Worm (Caenorhabditis elegans) whole organism, mixed stage, embryonic: ENCODE measurements around the gene K07C11.10.

Experiments
- M03D4.4 ChIP-seq: sonication (generic microtip); optimal IDR thresholded peaks from 2 replicates; lab custom pipeline; 2017; ENCODE audit warnings: mild to moderate bottlenecking, missing genetic modification characterization, missing compliant biosample characterization
- bed-3 ChIP-seq: fragments of 200-800 bp; sonication (Bioruptor generic); optimal IDR thresholded peaks from 3 replicates; lab custom pipeline; 2018; ENCODE audit warnings: mild to moderate bottlenecking, missing genetic modification characterization, moderate library complexity, missing compliant biosample characterization
- blmp-1 ChIP-seq: fragments of 150-350 bp; optimal IDR thresholded peaks from 2 replicates; lab custom pipeline; 2014; ENCODE audit warnings: missing biosample characterization, missing genetic modification characterization
- ceh-39 ChIP-seq: fragments of 150-350 bp; optimal IDR thresholded peaks from 2 replicates; lab custom pipeline; 2014; ENCODE audit warnings: missing biosample characterization, missing genetic modification characterization
- ceh-43 ChIP-seq: fragments of 200-800 bp; sonication (Bioruptor generic); optimal IDR thresholded peaks from 2 replicates; lab custom pipeline; 2018; ENCODE audit warnings: mild to moderate bottlenecking, missing genetic modification characterization, moderate library complexity, missing compliant biosample characterization
- ceh-83 ChIP-seq: fragments of 200-800 bp; sonication (Bioruptor generic); optimal IDR thresholded peaks from 2 replicates; lab custom pipeline; 2018; ENCODE audit warnings: mild to moderate bottlenecking, missing genetic modification characterization, missing compliant biosample characterization
- cnd-1 ChIP-seq: fragments of 200-800 bp; sonication (Bioruptor generic); optimal IDR thresholded peaks from 2 replicates; lab custom pipeline; 2018; ENCODE audit warnings: mild to moderate bottlenecking, missing genetic modification characterization, missing compliant biosample characterization
- elt-3 ChIP-seq: fragments of 150-350 bp; optimal IDR thresholded peaks from 2 replicates; lab custom pipeline; 2014; ENCODE audit warnings: missing biosample characterization, missing genetic modification characterization
- flh-1 ChIP-seq: fragments of 200-800 bp; sonication (Bioruptor generic); optimal IDR thresholded peaks from 2 replicates; lab custom pipeline; 2018; ENCODE audit warnings: mild to moderate bottlenecking, missing genetic modification characterization, moderate library complexity, missing compliant biosample characterization
- ham-2 ChIP-seq: fragments of 200-800 bp; sonication (Bioruptor generic); optimal IDR thresholded peaks from 2 replicates; lab custom pipeline; 2018; ENCODE audit warnings: mild to moderate bottlenecking, missing genetic modification characterization, missing compliant biosample characterization
- hlh-1 ChIP-seq: fragments of 150-350 bp; optimal IDR thresholded peaks from 2 replicates; lab custom pipeline; 2014; ENCODE audit warnings: missing biosample characterization, missing genetic modification reagents, missing genetic modification characterization
- lin-13 ChIP-seq: fragments of 150-350 bp; optimal IDR thresholded peaks from 2 replicates; lab custom pipeline; 2014; ENCODE audit warnings: missing biosample characterization, missing genetic modification characterization
- lin-32 ChIP-seq: fragments of 200-800 bp; sonication (Bioruptor generic); optimal IDR thresholded peaks from 2 replicates; lab custom pipeline; 2018; ENCODE audit warnings: mild to moderate bottlenecking, missing genetic modification characterization, missing compliant biosample characterization
- mep-1 ChIP-seq: fragments of 150-350 bp; optimal IDR thresholded peaks from 2 replicates; lab custom pipeline; 2017; ENCODE audit warnings: missing biosample characterization, missing genetic modification reagents, missing genetic modification characterization, inconsistent platforms
- mls-2 ChIP-seq: sonication (generic microtip); optimal IDR thresholded peaks from 2 replicates; lab custom pipeline; 2016; ENCODE audit warnings: mild to moderate bottlenecking, missing genetic modification characterization, moderate library complexity, missing compliant biosample characterization
- nhr-2 ChIP-seq: fragments of 150-350 bp; optimal IDR thresholded peaks from 2 replicates; lab custom pipeline; 2014; ENCODE audit warnings: missing biosample characterization, missing genetic modification characterization
- nhr-237 ChIP-seq: fragments of 150-350 bp; optimal IDR thresholded peaks from 2 replicates; lab custom pipeline; 2014; ENCODE audit warnings: missing biosample characterization, missing genetic modification characterization
- nhr-28 ChIP-seq: fragments of 150-350 bp; optimal IDR thresholded peaks from 2 replicates; lab custom pipeline; 2014; ENCODE audit warnings: missing biosample characterization, missing genetic modification characterization
- nhr-76 ChIP-seq: sonication (generic microtip); optimal IDR thresholded peaks from 2 replicates; lab custom pipeline; 2017; ENCODE audit warnings: missing biosample characterization, missing genetic modification characterization
- pha-4 ChIP-seq: fragments of 150-350 bp; optimal IDR thresholded peaks from 2 replicates; lab custom pipeline; 2018; ENCODE audit warnings: missing biosample characterization, missing genetic modification reagents, missing genetic modification characterization
- sem-2 ChIP-seq: fragments of 200-800 bp; sonication (Bioruptor generic); optimal IDR thresholded peaks from 2 replicates; lab custom pipeline; 2018; ENCODE audit warnings: mild to moderate bottlenecking, missing genetic modification characterization, missing compliant biosample characterization
- sptf-1 ChIP-seq: sonication (generic microtip); optimal IDR thresholded peaks from 2 replicates; lab custom pipeline; 2017; ENCODE audit warnings: mild to moderate bottlenecking, missing genetic modification characterization, moderate library complexity, missing compliant biosample characterization
- tbx-8 ChIP-seq: fragments of 200-800 bp; sonication (Bioruptor generic); optimal IDR thresholded peaks from 2 replicates; lab custom pipeline; 2018; ENCODE audit warnings: mild to moderate bottlenecking, missing genetic modification characterization, moderate library complexity, missing compliant biosample characterization
- unc-120 ChIP-seq: sonication (generic microtip); optimal IDR thresholded peaks from 2 replicates; lab custom pipeline; 2017; ENCODE audit warnings: missing genetic modification characterization, missing compliant biosample characterization; ENCODE audit not compliant: poor library complexity, severe bottlenecking
- unc-62 ChIP-seq: fragments of 150-350 bp; optimal IDR thresholded peaks from 2 replicates; lab custom pipeline; 2014; ENCODE audit warnings: missing biosample characterization, missing genetic modification reagents, missing genetic modification characterization
- zip-8 ChIP-seq: fragments of 150-350 bp; optimal IDR thresholded peaks from 2 replicates; lab custom pipeline; 2014; ENCODE audit warnings: missing biosample characterization, missing genetic modification characterization
- ztf-11 ChIP-seq: fragments of 150-350 bp; optimal IDR thresholded peaks from 2 replicates; lab custom pipeline; 2014; ENCODE audit warnings: missing biosample characterization, missing genetic modification characterization

The K07C11.10 gene

DNA sequence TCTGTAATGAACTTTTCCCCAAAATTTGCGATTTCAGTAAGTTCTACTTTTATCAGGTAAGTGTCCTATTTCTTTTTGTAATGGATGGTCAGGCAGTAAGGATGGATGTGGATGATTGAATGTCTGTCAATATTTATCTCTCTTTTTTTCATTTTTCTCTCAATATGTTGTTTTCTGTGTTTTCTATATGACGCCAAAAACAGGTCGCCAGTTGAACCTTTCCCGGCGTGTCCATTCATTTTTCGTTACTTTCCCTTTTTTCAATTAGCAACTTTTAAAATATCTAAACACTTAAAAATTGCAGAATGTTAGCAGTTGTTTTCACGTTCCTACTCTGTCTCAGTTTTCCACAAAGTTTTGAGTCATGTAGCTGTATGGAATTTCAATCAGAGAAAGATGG lies 19.8 kb downstream of the K07C11.10 start, which contains the start of gene timp-1:
Gene timp-1, plus strand, starts transcription at position 305 of the 400 bp plus-strand sequence.
- TF ChIP-seq unc-120 (tag; lab: Kevin White, UChicago): no peak
- no peak for TF ChIP-seq nhr-28
- TF ChIP-seq zip-8 (tag; lab: Kevin White, UChicago): peak; percentile 67
- TF ChIP-seq tbx-8 (GFP tag; lab: Kevin White, UChicago): no peak

DNA sequence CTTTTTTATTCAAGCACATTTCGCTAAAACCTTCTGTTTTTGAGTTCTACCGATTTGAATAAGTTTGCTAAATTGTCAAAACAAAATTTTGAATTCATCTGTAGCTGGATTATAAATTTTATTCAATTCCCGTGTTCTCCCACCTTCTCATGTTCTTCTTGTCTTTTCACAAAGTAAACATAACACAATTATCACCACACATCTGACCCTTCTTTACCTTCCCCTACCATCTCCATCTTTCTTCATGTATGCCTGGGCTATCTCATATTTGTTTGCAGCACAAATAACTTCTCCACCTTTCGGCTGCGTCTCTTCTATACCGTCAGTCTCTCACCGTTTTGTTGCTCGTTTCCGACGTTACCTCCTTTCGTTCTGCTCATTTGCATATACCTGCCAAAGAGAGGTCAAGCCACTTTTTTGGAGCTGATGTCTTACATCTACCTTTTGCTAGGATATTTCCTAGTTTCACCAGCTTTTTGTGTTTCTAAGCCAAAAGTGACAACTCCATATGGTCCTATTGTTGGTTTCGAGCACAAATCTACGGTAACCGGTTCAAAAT lies 23.5 kb downstream of the K07C11.10 start, which contains the start of gene cest-17:
Gene cest-17, plus strand, starts transcription at position 248 of the 559 bp plus-strand sequence.
- TF ChIP-seq cnd-1 (tag; lab: Kevin White, UChicago) (no peak), pha-4 (tag; lab: Kevin White, UChicago) (peak; percentile 6), nhr-2 (tag; lab: Kevin White, UChicago) (peak; percentile 0)

DNA sequence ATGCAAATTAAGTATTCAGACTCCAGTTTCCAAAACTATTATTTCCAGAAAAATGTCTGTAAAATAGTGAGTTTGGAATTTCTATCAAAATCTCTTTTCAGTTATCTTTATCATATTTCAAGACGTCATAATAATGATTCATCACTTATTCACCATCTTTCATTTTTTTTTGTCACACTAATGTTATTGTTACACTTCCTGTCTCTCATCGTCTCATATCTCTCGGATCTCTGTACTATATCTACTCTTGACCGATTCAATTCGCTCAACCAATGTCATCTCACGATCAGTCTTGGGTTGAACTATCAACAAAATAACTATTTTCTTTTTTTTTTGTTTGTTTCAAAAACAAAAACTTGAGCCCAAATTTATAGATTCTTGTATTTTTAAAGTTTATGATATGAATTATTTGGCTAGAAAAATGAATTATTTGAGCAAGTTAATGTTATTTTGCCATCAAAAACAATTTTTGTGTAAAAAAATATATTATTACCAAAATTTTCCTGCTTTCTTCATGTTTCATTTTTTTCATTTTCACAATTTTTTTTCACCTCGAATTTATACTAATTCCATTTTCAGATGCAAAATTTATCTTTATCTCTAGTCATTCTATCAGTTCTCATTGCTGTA lies 25.4 kb downstream of the K07C11.10 start, which contains the start of gene cri-2:
Gene cri-2, plus strand, starts transcription at position 580 of the 630 bp plus-strand sequence.
- TF ChIP-seq nhr-237: no peak
- no peak for TF ChIP-seq lin-32 (GFP tag; lab: Kevin White, UChicago)
- no peak for TF ChIP-seq lin-13
- TF ChIP-seq sptf-1: no peak
- no peak for TF ChIP-seq elt-3 (tag; lab: Kevin White, UChicago)
- peak; percentile 68 for TF ChIP-seq unc-62
- TF ChIP-seq sem-2: no peak

DNA sequence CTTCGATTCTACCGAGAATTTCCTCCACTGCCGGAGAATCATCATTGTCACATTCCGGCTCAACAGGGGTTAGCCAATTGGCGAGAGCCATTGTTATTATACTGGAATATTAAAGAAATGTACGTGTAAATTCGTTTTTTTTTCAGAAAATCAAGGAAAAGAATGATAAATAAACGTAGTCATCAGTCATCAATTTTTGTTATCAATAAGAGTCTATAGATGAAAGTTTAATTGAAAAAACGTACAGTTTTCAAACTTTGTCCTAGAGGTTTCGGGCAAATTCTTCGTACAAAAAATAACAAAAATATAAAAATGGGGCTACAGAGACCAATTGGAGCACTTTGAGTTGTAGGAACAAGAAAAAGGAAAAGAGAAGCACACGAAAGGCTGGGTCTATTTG lies 27.7 kb downstream of the K07C11.10 start, which contains the start of gene F20D6.11:
Gene F20D6.11, minus strand, starts transcription at position 101 of the 400 bp plus-strand sequence.
- TF ChIP-seq M03D4.4 (tag; lab: Kevin White, UChicago) (no peak), ceh-83 (GFP tag; lab: Kevin White, UChicago) (no peak), ham-2 (GFP tag; lab: Kevin White, UChicago) (no peak), ceh-39 (tag; lab: Kevin White, UChicago) (no peak), sem-2 (no peak), lin-32 (GFP tag; lab: Kevin White, UChicago) (no peak), nhr-28 (no peak), unc-62 (no peak), pha-4 (tag; lab: Kevin White, UChicago) (no peak), bed-3 (GFP tag; lab: Kevin White, UChicago) (no peak), nhr-2 (tag; lab: Kevin White, UChicago) (no peak), nhr-76 (tag; lab: Kevin White, UChicago) (no peak), sptf-1 (no peak), tbx-8 (GFP tag; lab: Kevin White, UChicago) (no peak), hlh-1 (tag; lab: Kevin White, UChicago) (no peak), ztf-11 (tag; lab: Kevin White, UChicago) (no peak), zip-8 (tag; lab: Kevin White, UChicago) (no peak), lin-13 (no peak)

DNA sequence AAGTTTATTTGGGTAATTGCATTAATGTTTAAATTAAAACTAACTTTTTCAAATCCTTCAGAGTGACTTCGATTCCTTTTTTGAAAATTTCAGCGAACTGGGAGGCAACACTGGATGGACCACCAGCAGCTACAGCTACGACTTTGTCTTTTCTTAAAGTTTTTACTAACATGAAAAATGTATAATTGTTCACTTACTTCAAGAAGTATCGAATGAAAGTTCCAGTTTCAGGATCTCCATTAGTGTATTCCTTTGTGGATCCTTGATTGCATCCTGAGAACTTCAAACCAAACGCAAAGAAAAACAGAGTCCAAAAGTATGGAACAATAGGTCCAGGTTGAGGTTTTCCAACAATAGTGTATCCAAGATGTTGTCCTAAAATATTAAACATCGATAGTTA lies 29.7 kb downstream of the K07C11.10 start:
- TF ChIP-seq cnd-1 (tag; lab: Kevin White, UChicago) (no peak), lin-32 (GFP tag; lab: Kevin White, UChicago) (no peak), mep-1 (tag; lab: Kevin White, UChicago) (no peak), nhr-28 (no peak), flh-1 (GFP tag; lab: Kevin White, UChicago) (no peak), ham-2 (GFP tag; lab: Kevin White, UChicago) (no peak), nhr-237 (no peak), bed-3 (GFP tag; lab: Kevin White, UChicago) (no peak), ceh-83 (GFP tag; lab: Kevin White, UChicago) (no peak), nhr-76 (tag; lab: Kevin White, UChicago) (no peak), mls-2 (tag; lab: Kevin White, UChicago) (no peak)

DNA sequence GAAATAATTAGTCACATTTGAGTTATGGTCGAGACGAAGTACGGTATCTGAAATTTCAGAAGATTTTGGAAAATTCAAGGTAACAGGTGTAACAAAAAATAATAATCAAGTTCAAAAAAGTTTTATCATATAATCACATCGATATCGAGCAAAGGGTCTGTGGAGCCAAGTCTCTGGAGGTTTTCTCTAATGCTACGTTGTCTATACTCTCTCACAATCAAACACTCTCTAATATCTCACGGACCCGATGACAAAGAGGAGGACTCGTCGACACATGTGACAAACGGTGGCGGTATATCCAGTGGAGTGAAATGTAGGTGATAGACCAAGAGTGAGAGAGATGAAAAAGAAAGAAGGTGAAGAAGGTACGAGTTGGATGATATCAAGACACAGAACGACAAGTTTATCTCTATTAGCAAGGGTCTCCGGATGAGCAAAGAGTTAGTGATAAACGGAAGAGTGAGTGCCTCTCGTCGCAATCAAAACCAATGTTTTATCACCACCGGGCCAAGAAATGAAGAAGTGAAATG lies 30.8 kb downstream of the K07C11.10 start, which contains the start of gene F20D6.10:
Gene F20D6.10, minus strand, starts transcription at position 51 of the 530 bp plus-strand sequence.
- TF ChIP-seq tbx-8 (GFP tag; lab: Kevin White, UChicago): no peak
- TF ChIP-seq ceh-39 (tag; lab: Kevin White, UChicago): no peak
- TF ChIP-seq zip-8 (tag; lab: Kevin White, UChicago): no peak
- peak; percentile 62 for TF ChIP-seq unc-120 (tag; lab: Kevin White, UChicago)
- TF ChIP-seq hlh-1 (tag; lab: Kevin White, UChicago): peak; percentile 91
- TF ChIP-seq ceh-43 (GFP tag; lab: Kevin White, UChicago): no peak
- TF ChIP-seq unc-62: peak; percentile 77
- no peak for TF ChIP-seq blmp-1
